Worm (Caenorhabditis elegans): Measurements from ENCODE around the gene exh-1.

- TF ChIP-seq nhr-237 (tag; optimal IDR thresholded peaks at IDR 0.05) = no peak
- TF ChIP-seq nhr-84 (tag; optimal IDR thresholded peaks at IDR 0.05) = no peak
- no peak for TF ChIP-seq lin-13 (GFP tag; optimal IDR thresholded peaks at IDR 0.05)
- no peak for TF ChIP-seq ztf-11 (tag; optimal IDR thresholded peaks at IDR 0.05)
Measured at ce11 chrV:3162299-3162698, 5.4 kb downstream of the exh-1 start.
